Worm (Caenorhabditis elegans): Measurements from ENCODE around the gene vrk-1.

ce11 chrII:5951745-5952144, 30.0 kb downstream of the vrk-1 start:
- TF ChIP-seq gmeb-2 (tag; optimal IDR thresholded peaks at IDR 0.05): no peak
- TF ChIP-seq pax-1 (tag; optimal IDR thresholded peaks at IDR 0.05): no peak
- TF ChIP-seq hlh-13 (GFP tag; optimal IDR thresholded peaks at IDR 0.05): no peak
- TF ChIP-seq ceh-18 (tag; optimal IDR thresholded peaks at IDR 0.05): no peak
- TF ChIP-seq ceh-6 (GFP tag; optimal IDR thresholded peaks at IDR 0.05): no peak
